Fruit fly (Drosophila melanogaster) whole organism, pupa: ENCODE results near the gene CG7408.

Source experiments
- CG12605 ChIP-seq: fragments of 200-800 bp; sonication (Bioruptor generic); IDR thresholded peaks from 2 replicates; pipeline ENCODE4 v1.3.6; 2022; ENCODE audit warnings: missing biosample characterization, missing genetic modification characterization
- CG13204 ChIP-seq: fragments of 200-800 bp; sonication (Bioruptor generic); optimal IDR thresholded peaks from 2 replicates; lab custom pipeline; 2018; ENCODE audit warnings: missing biosample characterization, mild to moderate bottlenecking, missing genetic modification characterization, moderate library complexity
- CG14655 ChIP-seq: fragments of 200-800 bp; sonication (Bioruptor generic); optimal IDR thresholded peaks from 3 replicates; lab custom pipeline; 2017; ENCODE audit warnings: mild to moderate bottlenecking, missing biosample characterization, missing genetic modification reagents, missing genetic modification characterization
- CG15710 ChIP-seq: fragments of 200-800 bp; sonication (Bioruptor generic); optimal IDR thresholded peaks from 2 replicates; lab custom pipeline; 2018; ENCODE audit warnings: missing biosample characterization, mild to moderate bottlenecking, missing genetic modification characterization, moderate library complexity
- CG17806 ChIP-seq: fragments of 200-800 bp; sonication (Bioruptor generic); optimal IDR thresholded peaks from 2 replicates; lab custom pipeline; 2018; ENCODE audit warnings: missing biosample characterization, mild to moderate bottlenecking, missing genetic modification characterization, moderate library complexity
- CG32121 ChIP-seq: fragments of 200-800 bp; sonication (Bioruptor generic); IDR thresholded peaks from 2 replicates; pipeline ENCODE4 v1.3.6; 2022; ENCODE audit warnings: missing biosample characterization, missing genetic modification characterization
- CG34367 ChIP-seq: fragments of 200-800 bp; sonication (Bioruptor generic); optimal IDR thresholded peaks from 2 replicates; lab custom pipeline; 2018; ENCODE audit warnings: missing biosample characterization, mild to moderate bottlenecking, missing genetic modification characterization
- CG4496 ChIP-seq: fragments of 200-800 bp; sonication (Bioruptor generic); IDR thresholded peaks from 3 replicates; pipeline ENCODE4 v1.3.6; 2022; ENCODE audit warnings: missing biosample characterization, missing genetic modification characterization
- CG8159 ChIP-seq: fragments of 200-800 bp; sonication (Bioruptor generic); optimal IDR thresholded peaks from 3 replicates; lab custom pipeline; 2018; ENCODE audit warnings: missing biosample characterization, mild to moderate bottlenecking, missing genetic modification characterization, moderate library complexity
- CG8301 ChIP-seq: fragments of 200-800 bp; sonication (Bioruptor generic); optimal IDR thresholded peaks from 2 replicates; lab custom pipeline; 2018; ENCODE audit warnings: missing biosample characterization, mild to moderate bottlenecking, missing genetic modification characterization
- CG9948 ChIP-seq: fragments of 200-800 bp; sonication (Bioruptor generic); optimal IDR thresholded peaks from 2 replicates; lab custom pipeline; 2018; ENCODE audit warnings: missing biosample characterization, mild to moderate bottlenecking, missing genetic modification characterization, moderate library complexity
- D1 ChIP-seq: fragments of 200-800 bp; sonication (Bioruptor generic); optimal IDR thresholded peaks from 2 replicates; lab custom pipeline; 2018; ENCODE audit warnings: missing biosample characterization, mild to moderate bottlenecking, missing genetic modification characterization, moderate library complexity
- EcR ChIP-seq: fragments of 200-800 bp; sonication (Bioruptor generic); optimal IDR thresholded peaks from 3 replicates; lab custom pipeline; 2019; ENCODE audit warnings: missing biosample characterization, missing genetic modification characterization, mild to moderate bottlenecking, moderate library complexity, missing genetic modification reagents
- Ets98B ChIP-seq: fragments of 200-800 bp; sonication (Bioruptor generic); IDR thresholded peaks from 2 replicates; pipeline ENCODE4 v1.3.6; 2022; ENCODE audit warnings: missing biosample characterization, missing genetic modification characterization
- Pif1A ChIP-seq: fragments of 200-800 bp; sonication (Bioruptor generic); optimal IDR thresholded peaks from 3 replicates; lab custom pipeline; 2016; ENCODE audit warnings: missing biosample characterization, missing genetic modification characterization
- Pif1B ChIP-seq: fragments of 200-800 bp; sonication (Bioruptor generic); optimal IDR thresholded peaks from 3 replicates; lab custom pipeline; 2016; ENCODE audit warnings: missing biosample characterization, missing genetic modification characterization
- Snoo ChIP-seq: fragments of 200-800 bp; sonication (Bioruptor generic); optimal IDR thresholded peaks from 3 replicates; lab custom pipeline; 2017; ENCODE audit warnings: missing biosample characterization, mild to moderate bottlenecking, missing genetic modification characterization, inconsistent platforms
- fd96Ca ChIP-seq: fragments of 200-800 bp; sonication (Bioruptor generic); IDR thresholded peaks from 3 replicates; pipeline ENCODE4 v1.3.6; 2022; ENCODE audit warnings: missing biosample characterization, missing genetic modification characterization
- gl ChIP-seq: fragments of 200-800 bp; sonication (Bioruptor generic); optimal IDR thresholded peaks from 2 replicates; lab custom pipeline; 2018; ENCODE audit warnings: missing biosample characterization, mild to moderate bottlenecking, missing genetic modification characterization
- rn ChIP-seq: fragments of 200-800 bp; sonication (Bioruptor generic); IDR thresholded peaks from 2 replicates; pipeline ENCODE4 v1.3.6; 2022; ENCODE audit warnings: missing biosample characterization, missing genetic modification characterization

Gene CG7408

DNA sequence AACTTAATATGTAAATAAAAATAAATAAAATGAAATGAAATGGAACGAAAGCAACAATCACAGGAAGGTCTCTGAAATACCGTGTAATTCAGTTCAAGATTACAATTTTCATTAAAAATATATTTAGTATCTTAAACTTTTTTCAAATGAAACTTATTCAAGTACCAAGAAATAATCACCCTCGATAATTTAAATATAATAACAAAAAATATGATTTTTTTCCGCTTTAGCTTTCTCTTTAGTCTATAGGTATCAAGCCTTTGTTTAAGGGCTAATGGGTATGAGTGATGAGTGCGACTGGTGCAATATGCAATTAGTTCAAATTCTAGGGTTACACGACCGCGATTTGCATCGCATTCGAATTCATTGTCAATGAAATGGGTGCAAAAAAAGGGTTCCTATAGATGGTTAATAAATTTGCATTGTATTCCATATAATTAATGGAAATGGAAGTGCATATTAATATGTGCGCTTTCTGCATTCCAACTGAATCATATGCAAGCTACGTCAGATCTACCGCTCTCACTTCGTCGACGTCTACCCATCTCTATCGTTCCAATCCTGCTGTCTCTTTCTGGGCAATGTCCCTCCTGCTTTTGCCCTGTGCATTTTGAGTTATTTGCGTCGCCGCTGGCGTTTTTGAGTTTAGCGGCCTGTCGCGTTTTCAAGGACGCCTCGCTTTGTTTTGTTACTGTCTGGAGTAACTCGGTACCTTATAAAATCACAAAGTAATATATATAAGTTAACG lies 39.0 kb downstream of the CG7408 start:
- TF ChIP-seq EcR = peak; percentile 79
- no peak for TF ChIP-seq Pif1B
- peak; percentile 20 for TF ChIP-seq CG13204 (GFP tag; lab: Kevin White, UChicago)

DNA sequence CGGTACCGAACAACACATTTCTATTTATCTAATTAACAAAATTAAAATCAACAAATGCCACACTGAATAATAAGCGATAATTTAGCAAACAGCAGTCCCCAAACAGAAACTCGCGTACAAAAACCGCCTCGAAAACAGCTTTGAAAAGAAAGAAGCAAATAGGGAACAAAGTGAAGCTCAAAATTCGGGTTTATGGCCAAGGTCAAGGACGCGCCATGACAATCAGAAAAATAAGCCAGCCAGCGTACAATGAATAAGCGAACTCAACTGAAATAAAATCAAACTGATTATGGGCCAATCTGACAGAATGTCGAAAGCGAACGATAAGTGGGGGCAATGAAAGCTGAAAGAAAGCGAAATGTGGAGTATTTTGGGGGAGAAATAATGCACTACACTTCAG lies 42.6 kb downstream of the CG7408 start:
- TF ChIP-seq Pif1A (GFP tag; lab: Kevin White, UChicago) = no peak
- TF ChIP-seq CG8159 (tag; lab: Kevin White, UChicago) = no peak
- TF ChIP-seq CG15710 (tag; lab: Kevin White, UChicago) = no peak
- no peak for TF ChIP-seq Snoo (tag; lab: Kevin White, UChicago)
- no peak for TF ChIP-seq fd96Ca (GFP tag; lab: Robert Waterston, UW)
- no peak for TF ChIP-seq rn (GFP tag; lab: Robert Waterston, UW)
- TF ChIP-seq gl (tag; lab: Kevin White, UChicago) = no peak
- TF ChIP-seq EcR = no peak
- TF ChIP-seq CG32121 = no peak
- TF ChIP-seq Ets98B (GFP tag; lab: Robert Waterston, UW) = no peak
- no peak for TF ChIP-seq CG14655 (GFP tag; lab: Kevin White, UChicago)
- no peak for TF ChIP-seq CG12605
- TF ChIP-seq CG34367 (tag; lab: Kevin White, UChicago) = no peak
- TF ChIP-seq, all 21 proteins: peak for 0

DNA sequence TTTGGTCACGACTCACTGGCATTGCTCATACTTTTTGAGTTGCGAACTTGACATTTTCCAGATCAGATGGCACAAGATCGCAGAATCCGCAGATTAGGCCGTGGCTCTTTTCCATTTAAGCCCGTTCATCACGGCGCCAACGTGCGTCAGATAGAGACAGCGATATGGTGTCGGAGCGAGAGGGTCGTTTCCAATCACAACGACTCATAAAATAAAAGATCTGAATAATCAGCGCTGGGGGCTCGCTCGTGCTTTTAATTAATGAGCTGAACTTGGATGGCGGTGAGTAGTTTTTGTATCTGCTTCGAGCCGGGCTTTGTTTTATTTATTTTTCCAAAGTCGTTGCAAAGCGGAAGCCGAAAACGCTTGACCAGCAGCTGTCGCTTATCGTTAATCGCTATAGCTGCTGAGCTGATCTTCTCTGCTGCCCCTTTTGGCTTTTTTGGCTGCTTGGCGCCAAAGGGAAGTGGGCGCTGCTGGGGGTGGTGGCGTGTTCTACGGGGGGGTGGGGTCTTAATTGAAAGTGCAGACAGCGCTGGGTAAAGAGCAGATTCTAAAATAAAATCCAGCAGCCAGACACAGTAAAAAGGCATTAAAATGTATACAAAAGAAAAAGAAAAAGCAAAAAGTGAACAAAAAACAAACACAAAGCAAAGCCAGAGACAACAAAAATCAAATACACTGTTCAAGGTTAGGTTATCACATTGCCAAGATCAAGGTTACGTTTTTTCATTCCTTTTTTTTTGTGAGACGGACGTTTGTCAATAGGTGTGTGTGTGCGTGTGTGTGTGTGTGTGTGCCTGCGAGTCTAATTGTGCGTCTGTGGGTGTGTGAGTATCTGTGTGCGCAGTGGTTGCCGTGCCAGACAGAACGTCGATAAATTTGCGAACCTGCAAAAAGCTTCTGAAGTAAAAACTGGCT lies 43.5 kb downstream of the CG7408 start:
- TF ChIP-seq CG4496 (GFP tag; lab: Robert Waterston, UW) (no peak), EcR (peak; percentile 31)

DNA sequence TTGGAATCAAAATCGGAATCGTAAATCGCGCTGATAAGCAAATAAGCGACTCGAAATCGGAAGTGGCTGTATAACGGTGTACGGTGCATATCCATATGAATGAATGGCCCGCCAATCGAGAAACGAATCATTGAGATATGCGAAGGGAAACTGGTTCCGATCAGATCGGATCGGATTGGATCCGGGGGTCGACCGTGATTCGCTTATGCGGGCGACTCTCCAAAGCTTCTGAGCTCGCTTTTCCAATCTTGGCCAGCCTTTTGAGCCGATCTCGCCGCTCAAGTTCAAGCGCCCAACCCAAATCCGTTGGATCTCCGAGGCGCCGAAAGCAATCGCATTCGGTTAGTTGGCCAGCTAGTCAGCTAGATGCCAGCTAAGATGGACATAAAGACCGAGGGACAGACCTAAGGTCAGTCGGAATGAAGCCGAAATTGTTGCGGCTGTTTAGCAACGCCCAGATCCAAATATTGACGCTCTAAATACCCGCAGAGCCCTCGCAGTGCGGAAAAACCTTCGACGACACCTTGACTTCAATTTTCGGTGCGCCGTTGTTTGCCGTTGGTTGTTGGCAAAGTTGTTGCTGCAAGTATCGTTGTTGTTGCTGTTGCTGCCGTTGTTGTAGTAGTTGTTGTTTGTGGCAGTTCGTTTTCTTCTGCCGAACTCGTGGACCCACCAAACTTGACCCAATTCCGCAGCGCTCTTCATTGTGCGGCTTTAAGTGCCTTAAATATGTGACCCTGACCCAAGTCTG lies 45.3 kb downstream of the CG7408 start:
- TF ChIP-seq Snoo (tag; lab: Kevin White, UChicago) (no peak), CG15710 (tag; lab: Kevin White, UChicago) (no peak), EcR (no peak), Pif1A (GFP tag; lab: Kevin White, UChicago) (no peak), CG17806 (no peak)

DNA sequence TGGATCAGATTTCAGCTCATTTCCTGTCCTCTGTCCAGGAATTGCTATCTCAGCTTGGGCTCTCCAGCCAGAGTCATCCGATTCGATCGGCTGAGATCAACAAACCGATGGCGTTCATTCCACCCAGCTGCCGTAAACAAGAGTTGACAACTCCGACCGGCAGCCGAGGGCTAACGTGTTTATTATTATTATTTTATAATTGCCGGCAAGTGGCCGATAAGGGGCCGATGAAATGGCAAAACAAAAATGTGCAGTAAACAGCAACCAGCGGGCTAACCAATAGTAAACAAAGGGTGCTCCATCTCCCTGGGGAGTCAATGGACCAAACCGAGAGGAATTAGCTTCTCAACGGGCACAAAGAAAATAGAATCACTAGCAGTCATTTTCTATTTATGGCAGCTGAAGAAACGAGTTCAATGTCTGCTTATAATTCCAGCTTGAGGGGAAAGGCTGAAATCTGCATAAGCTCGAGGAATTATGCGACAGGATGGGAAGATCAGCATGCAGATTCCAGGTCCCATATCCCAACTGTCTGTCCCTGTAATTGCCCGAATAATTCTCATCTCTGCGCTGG lies 46.4 kb downstream of the CG7408 start:
- no peak for TF ChIP-seq Ets98B (GFP tag; lab: Robert Waterston, UW)
- no peak for TF ChIP-seq CG8159 (tag; lab: Kevin White, UChicago)
- TF ChIP-seq Pif1B = peak; percentile 22
- peak; percentile 37 for TF ChIP-seq CG13204 (GFP tag; lab: Kevin White, UChicago)
- peak; percentile 25 for TF ChIP-seq CG14655 (GFP tag; lab: Kevin White, UChicago)
- no peak for TF ChIP-seq CG17806
- TF ChIP-seq EcR = peak; percentile 99

DNA sequence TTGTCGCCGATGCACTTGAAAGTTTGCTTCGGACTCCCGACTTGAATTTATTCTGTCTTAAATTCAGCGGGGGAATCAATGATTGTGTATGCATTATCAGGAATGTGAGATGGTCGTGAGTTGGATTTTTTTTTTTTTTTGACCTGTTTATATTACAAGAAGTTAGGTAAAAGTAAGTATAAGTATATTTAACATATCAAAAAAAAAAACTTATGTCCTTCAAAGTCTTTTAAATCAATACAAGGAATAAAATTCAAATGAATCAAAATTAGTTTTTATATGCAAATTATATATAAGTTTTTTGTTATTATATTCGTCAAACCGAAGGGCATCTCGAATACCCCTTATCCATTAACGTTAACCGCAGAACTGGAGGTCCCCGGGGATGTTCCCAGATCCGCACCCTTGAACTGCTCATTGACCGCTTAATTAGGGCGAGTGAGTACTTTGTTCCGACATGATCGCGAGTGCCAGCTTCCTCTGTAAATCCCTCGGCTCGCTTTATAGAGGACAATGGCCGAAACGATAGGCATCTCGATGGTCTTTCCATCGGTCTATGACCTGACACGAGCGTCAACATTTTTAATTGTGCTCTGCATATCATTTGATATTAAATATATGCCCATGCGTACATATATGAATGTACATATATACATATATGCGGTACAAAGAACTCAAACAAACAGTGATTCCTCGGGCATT lies 47.8 kb downstream of the CG7408 start:
- TF ChIP-seq CG8159 (tag; lab: Kevin White, UChicago) (peak; percentile 78), rn (GFP tag; lab: Robert Waterston, UW) (no peak), CG34367 (tag; lab: Kevin White, UChicago) (peak; percentile 29), fd96Ca (GFP tag; lab: Robert Waterston, UW) (no peak), CG12605 (no peak), CG17806 (peak; percentile 69), Pif1A (GFP tag; lab: Kevin White, UChicago) (peak; percentile 42), D1 (tag; lab: Kevin White, UChicago) (peak; percentile 14), Ets98B (GFP tag; lab: Robert Waterston, UW) (no peak), CG9948 (tag; lab: Kevin White, UChicago) (peak; percentile 62), Pif1B (no peak), Snoo (tag; lab: Kevin White, UChicago) (no peak), CG14655 (GFP tag; lab: Kevin White, UChicago) (peak; percentile 38), EcR (peak; percentile 97), CG15710 (tag; lab: Kevin White, UChicago) (peak; percentile 79), CG8301 (tag; lab: Kevin White, UChicago) (no peak)
